Worm (Caenorhabditis elegans) whole organism, L4/young adult: ENCODE measurements around the gene F01D5.7.

Experiments
- dao-5 ChIP-seq: sonication (generic microtip); optimal IDR thresholded peaks from 2 replicates; lab custom pipeline; 2016; ENCODE audit warnings: missing genotype, missing genetic modification characterization, moderate library complexity, missing compliant biosample characterization
- him-1 ChIP-seq: sonication (generic microtip); optimal IDR thresholded peaks from 2 replicates; lab custom pipeline; 2016; ENCODE audit warnings: missing genotype, missing genetic modification reagents, missing genetic modification characterization, missing compliant biosample characterization

DNA sequence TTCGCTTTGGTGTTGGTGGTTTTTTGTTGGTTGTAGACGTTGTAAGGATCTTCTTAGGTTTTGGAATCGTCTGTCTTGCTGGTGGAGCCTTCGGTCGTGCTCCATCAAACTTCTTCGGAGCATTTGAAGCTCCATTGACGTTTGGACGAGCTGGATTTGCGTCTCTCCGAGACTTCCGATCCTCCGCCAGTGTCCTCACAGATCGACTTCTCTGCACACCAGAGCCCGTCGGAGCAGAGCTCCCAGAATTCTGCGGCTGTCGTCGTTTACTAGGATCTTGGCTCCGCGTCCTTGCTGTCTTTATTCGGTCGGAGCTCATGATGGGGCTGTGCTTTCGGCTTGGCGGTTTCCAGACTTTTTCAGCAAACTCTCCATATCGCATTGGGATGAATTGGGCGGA is 46.9 kb upstream of the F01D5.7 start:
- TF ChIP-seq him-1 (tag; lab: Kevin White, UChicago) (no peak), dao-5 (no peak)
